Worm (Caenorhabditis elegans): ENCODE results near the gene fbxc-22.

fbxc-22 gene

ce11 chrII:1691011-1691410 is at the start of gene fbxc-22:
Gene fbxc-22, minus strand, starts transcription at chrII:1691111.
- TF ChIP-seq Y5F2A.4 (GFP tag; optimal IDR thresholded peaks at IDR 0.05), result no peak
- no peak for TF ChIP-seq nhr-28 (tag; optimal IDR thresholded peaks at IDR 0.05)
- TF ChIP-seq vab-7 (GFP tag; IDR thresholded peaks at IDR 0.05), result no peak
- no peak for TF ChIP-seq fos-1 (tag; optimal IDR thresholded peaks at IDR 0.05)
- TF ChIP-seq hlh-11 (tag; optimal IDR thresholded peaks at IDR 0.05), result no peak
- no peak for TF ChIP-seq mxl-3 (GFP tag; optimal IDR thresholded peaks at IDR 0.05)
- no peak for TF ChIP-seq ceh-28 (tag; optimal IDR thresholded peaks at IDR 0.05)
- no peak for TF ChIP-seq aha-1 (tag)
- TF ChIP-seq lin-39 (tag; optimal IDR thresholded peaks at IDR 0.05), result no peak
- TF ChIP-seq tra-1 (GFP tag; IDR thresholded peaks at IDR 0.05), result no peak
- TF ChIP-seq ztf-7 (tag; optimal IDR thresholded peaks at IDR 0.05), result no peak
- TF ChIP-seq nhr-76 (tag; optimal IDR thresholded peaks at IDR 0.05), result no peak
- no peak for TF ChIP-seq Y105C5A.15 (GFP tag; IDR thresholded peaks at IDR 0.05)
- no peak for TF ChIP-seq ceh-62 (tag; optimal IDR thresholded peaks at IDR 0.05)

ce11 chrII:1738844-1739243 is 47.9 kb upstream of the fbxc-22 start, which contains the start of the genes irld-9 and irld-33:
Gene irld-9, minus strand, starts transcription at chrII:1738944.
Gene irld-33, plus strand, starts transcription at chrII:1739052.
- TF ChIP-seq aha-1 (tag) (peak; percentile 68), skn-1 (tag; optimal IDR thresholded peaks at IDR 0.05) (no peak)

- TF ChIP-seq unc-62 (GFP tag; optimal IDR thresholded peaks at IDR 0.05 in 1 of 2) (peak in 1 of 2 experiments; percentile 34), unc-62 (tag; optimal IDR thresholded peaks at IDR 0.05) (no peak), duxl-1 (tag; optimal IDR thresholded peaks at IDR 0.05; ENCODE audit: poor library complexity) (peak; percentile 98), nhr-28 (tag; optimal IDR thresholded peaks at IDR 0.05) (peak; percentile 13), nhr-48 (tag; optimal IDR thresholded peaks at IDR 0.05) (no peak), hlh-11 (tag; optimal IDR thresholded peaks at IDR 0.05) (peak; percentile 50), mxl-3 (GFP tag; optimal IDR thresholded peaks at IDR 0.05) (no peak)
Measured at ce11 chrII:1736353-1736752, 45.4 kb upstream of the fbxc-22 start, which contains the start of gene ceh-83. Gene ceh-83, minus strand, starts transcription at chrII:1736533.

ce11 chrII:1735145-1735544 is 44.2 kb upstream of the fbxc-22 start:
- no peak for TF ChIP-seq T26A8.4 (GFP tag; IDR thresholded peaks at IDR 0.05)
- TF ChIP-seq php-3 (GFP tag; IDR thresholded peaks at IDR 0.05), result no peak
- no peak for TF ChIP-seq unc-130 (GFP tag; optimal IDR thresholded peaks at IDR 0.05)
- TF ChIP-seq F10B5.3 (tag; optimal IDR thresholded peaks at IDR 0.05), result no peak
- no peak for TF ChIP-seq spr-1 (tag; optimal IDR thresholded peaks at IDR 0.05)
- TF ChIP-seq unc-62 (GFP tag; optimal IDR thresholded peaks at IDR 0.05 in 1 of 2), result peak in 1 of 2 experiments; percentile 96
- TF ChIP-seq unc-62 (tag; optimal IDR thresholded peaks at IDR 0.05), result no peak
- TF ChIP-seq ceh-82 (tag; optimal IDR thresholded peaks at IDR 0.05), result no peak
- no peak for TF ChIP-seq zip-11 (GFP tag; IDR thresholded peaks at IDR 0.05)

ce11 chrII:1731932-1732331 is 41.0 kb upstream of the fbxc-22 start, which contains the start of gene ceh-82:
Gene ceh-82, plus strand, starts transcription at chrII:1732232.
- TF ChIP-seq nhr-28 (tag; optimal IDR thresholded peaks at IDR 0.05) (no peak), unc-62 (GFP tag; optimal IDR thresholded peaks at IDR 0.05 in 1 of 2) (no peak), unc-62 (tag; optimal IDR thresholded peaks at IDR 0.05) (no peak), dmd-6 (GFP tag; IDR thresholded peaks at IDR 0.05) (no peak), mep-1 (tag; optimal IDR thresholded peaks at IDR 0.05) (no peak), madf-9 (GFP tag; conservative IDR thresholded peaks at IDR 0.05) (no peak), dpl-1 (GFP tag; optimal IDR thresholded peaks at IDR 0.05) (no peak), rbr-2 (tag; optimal IDR thresholded peaks at IDR 0.05) (no peak), cey-2 (tag; optimal IDR thresholded peaks at IDR 0.05; ENCODE audit: borderline replicate concordance, insufficient read depth) (no peak), nhr-111 (GFP tag; optimal IDR thresholded peaks at IDR 0.05) (no peak), zip-2 (tag; optimal IDR thresholded peaks at IDR 0.05) (no peak)

All from whole organism, L4 larva.